Worm (Caenorhabditis elegans) whole organism, midembryonic: ENCODE results near the gene cat-4.

Experiments
- flt-1 ChIP-seq: fragments of 200-800 bp; sonication (Bioruptor generic); IDR thresholded peaks from 2 replicates; pipeline ENCODE4 v1.3.6; 2022; ENCODE audit warnings: missing genetic modification characterization, missing compliant biosample characterization
- med-1 ChIP-seq: sonication (generic microtip); optimal IDR thresholded peaks from 2 replicates; lab custom pipeline; 2017; ENCODE audit warnings: missing genetic modification characterization, mild to moderate bottlenecking, missing compliant biosample characterization, antibody characterized with exemption, missing genetic modification reagents; ENCODE audit not compliant: insufficient read depth
- ref-1 ChIP-seq: fragments of 200-800 bp; sonication (Bioruptor generic); conservative IDR thresholded peaks from 2 replicates; pipeline ENCODE4 v1.3.6; 2022; ENCODE audit warnings: missing genetic modification reagents, missing genetic modification characterization, missing compliant biosample characterization
- ztf-29 ChIP-seq: fragments of 200-800 bp; sonication (Bioruptor generic); IDR thresholded peaks from 2 replicates; pipeline ENCODE4 v1.3.6; 2022; ENCODE audit warnings: missing genetic modification reagents, missing genetic modification characterization, missing compliant biosample characterization

DNA sequence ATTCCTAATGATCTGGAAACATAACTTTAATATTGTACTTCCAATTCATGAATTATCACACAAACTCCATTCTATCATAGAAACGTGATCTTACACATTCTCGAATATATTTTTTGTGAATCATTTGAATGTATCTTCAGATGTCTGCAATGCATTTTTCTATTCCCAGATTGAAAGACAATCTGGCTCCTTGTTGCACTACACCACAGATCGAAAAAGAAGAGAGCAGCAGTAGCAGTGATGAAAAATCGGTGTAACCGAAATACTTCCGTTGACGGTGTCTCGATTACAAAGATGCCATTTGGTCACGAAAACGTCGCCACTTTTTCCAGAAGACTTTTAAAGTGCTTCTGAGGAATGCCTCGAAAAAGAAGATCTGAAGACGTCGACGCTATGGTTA is 24.7 kb upstream of the cat-4 start, which contains the start of gene degt-1:
- TF ChIP-seq ztf-29 (GFP tag; lab: Robert Waterston, UW), result no peak
- TF ChIP-seq med-1, result no peak
- TF ChIP-seq flt-1 (GFP tag; lab: Robert Waterston, UW), result no peak
- TF ChIP-seq ref-1, result no peak
